Worm (Caenorhabditis elegans) whole organism, young adult: ENCODE measurements around the gene nol-56.
A peak's percentile ranks its signal among the peaks of the same experiment; 100 is the strongest.

Experiments used
- B0019.2 ChIP-seq: fragments of 200-800 bp; sonication (Bioruptor generic); conservative IDR thresholded peaks from 2 replicates; pipeline ENCODE4 v1.3.6; 2022; ENCODE audit warnings: missing genetic modification reagents, missing genetic modification characterization, missing compliant biosample characterization
- B0035.1 ChIP-seq: sonication (generic microtip); optimal IDR thresholded peaks from 2 replicates; lab custom pipeline; 2016; ENCODE audit warnings: missing genetic modification characterization, mild to moderate bottlenecking, missing compliant biosample characterization, missing genotype, missing genetic modification reagents
- C06A6.2 ChIP-seq: fragments of 200-800 bp; sonication (Bioruptor generic); conservative IDR thresholded peaks from 2 replicates; pipeline ENCODE4 v1.3.6; 2022; ENCODE audit warnings: missing genetic modification characterization, missing compliant biosample characterization
- C17E4.6 ChIP-seq: fragments of 200-800 bp; sonication (Bioruptor generic); IDR thresholded peaks from 2 replicates; pipeline ENCODE4 v1.3.6; 2022; ENCODE audit warnings: missing genetic modification reagents, missing genetic modification characterization, missing compliant biosample characterization
- D2030.7 ChIP-seq: fragments of 200-800 bp; sonication (Bioruptor generic); IDR thresholded peaks from 2 replicates; pipeline ENCODE4 v1.3.6; 2022; ENCODE audit warnings: missing genetic modification reagents, missing genetic modification characterization, missing compliant biosample characterization
- F22D6.2 ChIP-seq: sonication (generic microtip); optimal IDR thresholded peaks from 2 replicates; lab custom pipeline; 2016; ENCODE audit warnings: mild to moderate bottlenecking, missing genetic modification characterization, missing compliant biosample characterization
- F33H1.4 ChIP-seq: fragments of 200-800 bp; sonication (Bioruptor generic); IDR thresholded peaks from 2 replicates; pipeline ENCODE4 v1.3.6; 2022; ENCODE audit warnings: missing genetic modification reagents, missing genetic modification characterization, missing compliant biosample characterization
- F49E8.2 ChIP-seq: sonication (generic microtip); optimal IDR thresholded peaks from 3 replicates; lab custom pipeline; 2017; ENCODE audit warnings: missing genetic modification characterization, mild to moderate bottlenecking, missing compliant biosample characterization, antibody characterized with exemption, moderate library complexity; ENCODE audit not compliant: insufficient read depth
- F57A8.1 ChIP-seq: fragments of 200-800 bp; sonication (Bioruptor generic); optimal IDR thresholded peaks from 2 replicates; lab custom pipeline; 2018; ENCODE audit warnings: mild to moderate bottlenecking, missing genetic modification characterization, moderate library complexity, missing compliant biosample characterization
- K12H6.12 ChIP-seq: fragments of 200-800 bp; sonication (Bioruptor generic); optimal IDR thresholded peaks from 2 replicates; lab custom pipeline; 2018; ENCODE audit warnings: mild to moderate bottlenecking, missing genetic modification characterization, missing compliant biosample characterization
- Y53G8AR.9 ChIP-seq: fragments of 200-800 bp; sonication (Bioruptor generic); conservative IDR thresholded peaks from 2 replicates; pipeline ENCODE4 v1.3.6; 2022; ENCODE audit warnings: missing genetic modification reagents, missing genetic modification characterization, missing compliant biosample characterization
- Y56A3A.18 ChIP-seq: fragments of 200-800 bp; sonication (Bioruptor generic); IDR thresholded peaks from 2 replicates; pipeline ENCODE4 v1.3.6; 2022; ENCODE audit warnings: missing genetic modification reagents, missing genetic modification characterization, missing compliant biosample characterization
- Y95B8A.8 ChIP-seq: fragments of 200-800 bp; sonication (Bioruptor generic); IDR thresholded peaks from 2 replicates; pipeline ENCODE4 v1.3.6; 2022; ENCODE audit warnings: missing genetic modification reagents, missing genetic modification characterization, missing compliant biosample characterization
- atf-7 ChIP-seq: sonication (generic microtip); optimal IDR thresholded peaks from 2 replicates; lab custom pipeline; 2017; ENCODE audit warnings: mild to moderate bottlenecking, missing genetic modification characterization, missing compliant biosample characterization
- attf-3 ChIP-seq: fragments of 200-800 bp; sonication (Bioruptor generic); conservative IDR thresholded peaks from 2 replicates; pipeline ENCODE4 v1.3.6; 2022; ENCODE audit warnings: missing genetic modification reagents, missing genetic modification characterization, missing compliant biosample characterization
- attf-5 ChIP-seq: fragments of 200-800 bp; sonication (Bioruptor generic); optimal IDR thresholded peaks from 2 replicates; lab custom pipeline; 2018; ENCODE audit warnings: mild to moderate bottlenecking, missing genetic modification characterization, missing compliant biosample characterization
- attf-6 ChIP-seq: fragments of 200-800 bp; sonication (Bioruptor generic); IDR thresholded peaks from 2 replicates; pipeline ENCODE4 v1.3.6; 2022; ENCODE audit warnings: missing genetic modification reagents, missing genetic modification characterization, missing compliant biosample characterization
- bed-1 ChIP-seq: fragments of 200-800 bp; sonication (Bioruptor generic); IDR thresholded peaks from 2 replicates; pipeline ENCODE4 v1.3.6; 2022; ENCODE audit warnings: missing genetic modification reagents, missing genetic modification characterization, missing compliant biosample characterization
- ccch-3 ChIP-seq: fragments of 200-800 bp; sonication (Bioruptor generic); optimal IDR thresholded peaks from 2 replicates; lab custom pipeline; 2018; ENCODE audit warnings: mild to moderate bottlenecking, missing genetic modification characterization, missing compliant biosample characterization
- cebp-2 ChIP-seq: fragments of 200-800 bp; sonication (Bioruptor generic); IDR thresholded peaks from 2 replicates; pipeline ENCODE4 v1.3.6; 2022; ENCODE audit warnings: missing genetic modification characterization, missing compliant biosample characterization
- ceh-100 ChIP-seq: fragments of 200-800 bp; sonication (Bioruptor generic); IDR thresholded peaks from 2 replicates; pipeline ENCODE4 v1.3.6; 2022; ENCODE audit warnings: missing genetic modification reagents, missing genetic modification characterization, missing compliant biosample characterization
- ceh-58 ChIP-seq: fragments of 200-800 bp; sonication (Bioruptor generic); IDR thresholded peaks from 2 replicates; pipeline ENCODE4 v1.3.6; 2022; ENCODE audit warnings: missing genetic modification characterization, missing compliant biosample characterization
- ceh-91 ChIP-seq: fragments of 200-800 bp; sonication (Bioruptor generic); IDR thresholded peaks from 2 replicates; pipeline ENCODE4 v1.3.6; 2022; ENCODE audit warnings: missing genetic modification reagents, missing genetic modification characterization, missing compliant biosample characterization
- chd-7 ChIP-seq: sonication (generic microtip); optimal IDR thresholded peaks from 2 replicates; lab custom pipeline; 2016; ENCODE audit warnings: mild to moderate bottlenecking, missing genetic modification characterization, moderate library complexity, missing compliant biosample characterization
- dox-1 ChIP-seq: fragments of 200-800 bp; sonication (Bioruptor generic); IDR thresholded peaks from 2 replicates; pipeline ENCODE4 v1.3.6; 2022; ENCODE audit warnings: missing genetic modification reagents, missing genetic modification characterization, missing compliant biosample characterization
- dpff-1 ChIP-seq: sonication (generic microtip); optimal IDR thresholded peaks from 2 replicates; lab custom pipeline; 2017; ENCODE audit warnings: mild to moderate bottlenecking, missing genetic modification characterization, missing compliant biosample characterization
- egl-44 ChIP-seq: fragments of 200-800 bp; sonication (Bioruptor generic); IDR thresholded peaks from 2 replicates; pipeline ENCODE4 v1.3.6; 2022; ENCODE audit warnings: missing genetic modification reagents, missing genetic modification characterization, missing compliant biosample characterization
- egrh-3 ChIP-seq: fragments of 200-800 bp; sonication (Bioruptor generic); IDR thresholded peaks from 2 replicates; pipeline ENCODE4 v1.3.6; 2022; ENCODE audit warnings: missing genetic modification reagents, missing genetic modification characterization, missing compliant biosample characterization
- hmg-20 ChIP-seq: fragments of 200-800 bp; sonication (Bioruptor generic); IDR thresholded peaks from 2 replicates; pipeline ENCODE4 v1.3.6; 2022; ENCODE audit warnings: missing genetic modification reagents, missing genetic modification characterization, missing compliant biosample characterization
- hsf-1 ChIP-seq: fragments of 200-800 bp; sonication (Bioruptor generic); IDR thresholded peaks from 2 replicates; pipeline ENCODE4 v1.3.6; 2022; ENCODE audit warnings: missing genetic modification reagents, missing genetic modification characterization, missing compliant biosample characterization
- lag-1 ChIP-seq: fragments of 200-800 bp; sonication (Bioruptor generic); IDR thresholded peaks from 2 replicates; pipeline ENCODE4 v1.3.6; 2022; ENCODE audit warnings: missing genetic modification reagents, missing genetic modification characterization, missing compliant biosample characterization
- lin-26 ChIP-seq: fragments of 200-800 bp; sonication (Bioruptor generic); IDR thresholded peaks from 2 replicates; pipeline ENCODE4 v1.3.6; 2022; ENCODE audit warnings: missing genetic modification reagents, missing genetic modification characterization, missing compliant biosample characterization
- lsl-1 ChIP-seq: fragments of 200-800 bp; sonication (Bioruptor generic); optimal IDR thresholded peaks from 2 replicates; lab custom pipeline; 2018; ENCODE audit warnings: mild to moderate bottlenecking, missing genetic modification characterization, moderate library complexity, missing compliant biosample characterization
- madf-8 ChIP-seq: fragments of 200-800 bp; sonication (Bioruptor generic); conservative IDR thresholded peaks from 2 replicates; pipeline ENCODE4 v1.3.6; 2022; ENCODE audit warnings: missing genetic modification reagents, missing genetic modification characterization, missing compliant biosample characterization
- mes-4 ChIP-seq: sonication (generic microtip); optimal IDR thresholded peaks from 2 replicates; lab custom pipeline; 2016; ENCODE audit warnings: missing genotype, missing genetic modification characterization, missing compliant biosample characterization
- nhr-179 ChIP-seq: sonication (generic microtip); optimal IDR thresholded peaks from 2 replicates; lab custom pipeline; 2016; ENCODE audit warnings: mild to moderate bottlenecking, missing genetic modification characterization, missing compliant biosample characterization
- nhr-90 ChIP-seq: sonication (generic microtip); optimal IDR thresholded peaks from 2 replicates; lab custom pipeline; 2016; ENCODE audit warnings: missing genotype, mild to moderate bottlenecking, missing genetic modification characterization, missing compliant biosample characterization
- rec-8 ChIP-seq, 2 experiments: sonication (generic microtip); optimal IDR thresholded peaks; 2 replicates each; lab custom pipeline; 2016; ENCODE audit warnings: mild to moderate bottlenecking in 2 of 2, missing genetic modification characterization in 2 of 2, missing genetic modification reagents in 2 of 2, missing genotype in 2 of 2, missing biosample characterization in 1 of 2, missing compliant biosample characterization in 1 of 2, moderate library complexity in 1 of 2
- sea-2 ChIP-seq: fragments of 200-800 bp; sonication (Bioruptor generic); IDR thresholded peaks from 2 replicates; pipeline ENCODE4 v1.3.6; 2022; ENCODE audit warnings: missing genetic modification characterization, missing compliant biosample characterization
- snpc-3.4 ChIP-seq: sonication (generic microtip); optimal IDR thresholded peaks from 2 replicates; lab custom pipeline; 2017; ENCODE audit warnings: missing genetic modification characterization, mild to moderate bottlenecking, missing compliant biosample characterization, antibody characterized with exemption, moderate library complexity, missing genotype, missing genetic modification reagents
- snpc-4 ChIP-seq, 5 experiments: fragments of 150-350 bp in 1 of 5; sonication (generic microtip) in 4 of 5; optimal IDR thresholded peaks; 2 replicates each; lab custom pipeline; 2014 to 2018; ENCODE audit warnings: missing genetic modification characterization in 5 of 5, missing biosample characterization in 3 of 5, antibody characterized with exemption in 2 of 5, mild to moderate bottlenecking in 2 of 5, missing compliant biosample characterization in 2 of 5, missing genotype in 2 of 5, moderate library complexity in 2 of 5, missing genetic modification reagents in 1 of 5
- somi-1 ChIP-seq: fragments of 200-800 bp; sonication (Bioruptor generic); optimal IDR thresholded peaks from 2 replicates; lab custom pipeline; 2018; ENCODE audit warnings: mild to moderate bottlenecking, missing genetic modification characterization, missing compliant biosample characterization
- tbx-9 ChIP-seq: sonication (generic microtip); optimal IDR thresholded peaks from 2 replicates; lab custom pipeline; 2016; ENCODE audit warnings: borderline replicate concordance, missing genetic modification characterization, inconsistent platforms, missing compliant biosample characterization
- tlf-1 ChIP-seq: fragments of 200-800 bp; sonication (Bioruptor generic); optimal IDR thresholded peaks from 2 replicates; lab custom pipeline; 2018; ENCODE audit warnings: mild to moderate bottlenecking, missing genetic modification characterization, missing compliant biosample characterization
- xnd-1 ChIP-seq: sonication (generic microtip); optimal IDR thresholded peaks from 2 replicates; lab custom pipeline; 2016; ENCODE audit warnings: missing genotype, missing genetic modification reagents, missing genetic modification characterization, missing compliant biosample characterization
- zfh-2 ChIP-seq: fragments of 200-800 bp; sonication (Bioruptor generic); conservative IDR thresholded peaks from 2 replicates; pipeline ENCODE4 v1.3.6; 2022; ENCODE audit warnings: missing genetic modification reagents, missing genetic modification characterization, missing compliant biosample characterization
- ztf-26 ChIP-seq: sonication (generic microtip); optimal IDR thresholded peaks from 2 replicates; lab custom pipeline; 2017; ENCODE audit warnings: missing genetic modification characterization, missing compliant biosample characterization
- ztf-3 ChIP-seq: fragments of 200-800 bp; sonication (Bioruptor generic); optimal IDR thresholded peaks from 2 replicates; lab custom pipeline; 2018; ENCODE audit warnings: mild to moderate bottlenecking, missing genetic modification characterization, missing compliant biosample characterization

Gene nol-56

ce11 chrV:10371177-10371576 is 18.4 kb upstream of the nol-56 start (continued):
- TF ChIP-seq F22D6.2 (tag; lab: Kevin White, UChicago) = no peak
- TF ChIP-seq mes-4 (tag; lab: Kevin White, UChicago) = no peak
- TF ChIP-seq D2030.7 (GFP tag; lab: Robert Waterston, UW) = no peak
- no peak for TF ChIP-seq nhr-179 (tag; lab: Kevin White, UChicago)
- TF ChIP-seq F33H1.4 (GFP tag; lab: Robert Waterston, UW) = no peak
- no peak for TF ChIP-seq attf-6 (GFP tag; lab: Robert Waterston, UW)
- no peak for TF ChIP-seq somi-1 (GFP tag; lab: Kevin White, UChicago)
- TF ChIP-seq chd-7 = peak; percentile 28
- TF ChIP-seq lin-26 (GFP tag; lab: Robert Waterston, UW) = no peak
- TF ChIP-seq tbx-9 (tag; lab: Kevin White, UChicago) = no peak
- no peak for TF ChIP-seq egl-44
- TF ChIP-seq B0019.2 (GFP tag; lab: Robert Waterston, UW) = no peak
- TF ChIP-seq madf-8 (GFP tag; lab: Robert Waterston, UW) = no peak
- no peak for TF ChIP-seq nhr-90 (tag; lab: Kevin White, UChicago)
- no peak for TF ChIP-seq attf-3 (GFP tag; lab: Robert Waterston, UW)
- TF ChIP-seq egrh-3 (GFP tag; lab: Robert Waterston, UW) = no peak
- TF ChIP-seq B0035.1 (tag; lab: Kevin White, UChicago) = no peak
- no peak for TF ChIP-seq attf-5 (GFP tag; lab: Kevin White, UChicago)
- no peak for TF ChIP-seq cebp-2 (GFP tag; lab: Robert Waterston, UW)
- no peak for TF ChIP-seq ceh-58 (GFP tag; lab: Robert Waterston, UW)
- TF ChIP-seq F49E8.2 (tag; lab: Kevin White, UChicago) = no peak
- TF ChIP-seq lsl-1 (GFP tag; lab: Kevin White, UChicago) = no peak
- TF ChIP-seq Y56A3A.18 (GFP tag; lab: Robert Waterston, UW) = no peak
- no peak for TF ChIP-seq hmg-20
- TF ChIP-seq snpc-3.4 (tag; lab: Kevin White, UChicago) = no peak
- no peak for TF ChIP-seq rec-8 (tag; optimal IDR thresholded peaks at IDR 0.05; lab: Kevin White, UChicago)
- no peak for TF ChIP-seq dpff-1
- TF ChIP-seq bed-1 (GFP tag; lab: Robert Waterston, UW) = no peak
- TF ChIP-seq hsf-1 (GFP tag; lab: Robert Waterston, UW) = no peak
- no peak for TF ChIP-seq snpc-4 (GFP tag; optimal IDR thresholded peaks at IDR 0.05; lab: Kevin White, UChicago)
- no peak for TF ChIP-seq snpc-4 (tag; optimal IDR thresholded peaks at IDR 0.05; lab: Kevin White, UChicago)

DNA sequence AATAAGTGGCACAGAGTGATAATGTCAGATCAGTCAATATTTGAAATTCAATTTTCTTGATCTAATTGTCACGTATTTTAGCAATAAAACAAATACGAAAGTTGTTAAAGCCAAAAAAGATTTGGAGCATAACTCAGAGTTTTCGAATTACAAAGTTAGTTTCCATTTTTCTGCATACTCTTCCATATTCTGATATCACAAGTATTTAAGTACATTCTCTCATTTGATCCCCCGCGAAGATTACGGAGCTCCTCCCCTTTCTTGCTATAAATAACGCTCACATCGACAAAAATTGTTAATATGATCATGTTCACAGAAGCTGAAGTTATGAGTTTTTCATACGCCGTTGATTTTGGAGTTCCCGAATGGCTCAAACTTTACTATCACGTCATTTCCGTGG is 15.5 kb upstream of the nol-56 start, which contains the start of gene sri-20:
TSS of gene sri-20 (plus strand) at position 301 of the 400 bp plus-strand sequence.
- TF ChIP-seq tbx-9 (tag; lab: Kevin White, UChicago) = no peak
- no peak for TF ChIP-seq lag-1 (GFP tag; lab: Robert Waterston, UW)
- no peak for TF ChIP-seq ceh-100 (GFP tag; lab: Robert Waterston, UW)
- TF ChIP-seq egrh-3 (GFP tag; lab: Robert Waterston, UW) = no peak
- TF ChIP-seq ztf-26 (tag; lab: Kevin White, UChicago) = no peak
- TF ChIP-seq ceh-91 = no peak
- no peak for TF ChIP-seq K12H6.12 (tag; lab: Kevin White, UChicago)
- TF ChIP-seq ztf-3 (GFP tag; lab: Kevin White, UChicago) = no peak
- TF ChIP-seq Y95B8A.8 (GFP tag; lab: Robert Waterston, UW) = no peak
- no peak for TF ChIP-seq zfh-2
- no peak for TF ChIP-seq atf-7
- TF ChIP-seq dox-1 = no peak
- no peak for TF ChIP-seq xnd-1 (tag; lab: Kevin White, UChicago)
- TF ChIP-seq sea-2 (GFP tag; lab: Robert Waterston, UW) = no peak
- no peak for TF ChIP-seq Y53G8AR.9 (GFP tag; lab: Robert Waterston, UW)
- no peak for TF ChIP-seq C06A6.2
- no peak for TF ChIP-seq ccch-3
- TF ChIP-seq F57A8.1 (GFP tag; lab: Kevin White, UChicago) = no peak
- TF ChIP-seq tlf-1 (GFP tag; lab: Kevin White, UChicago) = no peak
- no peak for TF ChIP-seq C17E4.6 (GFP tag; lab: Robert Waterston, UW)
